Fruit fly (Drosophila melanogaster) whole organism, wandering third instar larva: Measurements from ENCODE around the gene fry.

Experiments
- Abd-B ChIP-seq: fragments of >200 bp; optimal IDR thresholded peaks from 2 replicates; lab custom pipeline; 2017; ENCODE audit warnings: missing biosample characterization, missing genetic modification characterization
- CG32264 ChIP-seq: fragments of 200-800 bp; sonication (Bioruptor generic); optimal IDR thresholded peaks from 2 replicates; lab custom pipeline; 2016; ENCODE audit warnings: missing biosample characterization, missing genetic modification characterization
- CG9705 ChIP-seq: fragments of 200-800 bp; sonication (Bioruptor generic); optimal IDR thresholded peaks from 2 replicates; lab custom pipeline; 2018; ENCODE audit warnings: missing biosample characterization, mild to moderate bottlenecking, missing genetic modification characterization
- CrebA ChIP-seq: fragments of 200-800 bp; sonication (Bioruptor generic); optimal IDR thresholded peaks from 2 replicates; lab custom pipeline; 2016; ENCODE audit warnings: missing biosample characterization, mild to moderate bottlenecking, missing genetic modification characterization, borderline replicate concordance
- Dfd ChIP-seq: fragments of >200 bp; optimal IDR thresholded peaks from 2 replicates; lab custom pipeline; 2017; ENCODE audit warnings: missing biosample characterization, missing genetic modification characterization
- Dif ChIP-seq: fragments of 200-275, 200-300 bp; sonication (Bioruptor generic); optimal IDR thresholded peaks from 2 replicates; lab custom pipeline; 2018; ENCODE audit warnings: missing biosample characterization, missing genetic modification characterization; ENCODE audit not compliant: partially characterized antibody
- GATAd ChIP-seq: sonication (Bioruptor generic); optimal IDR thresholded peaks from 2 replicates; lab custom pipeline; 2016; ENCODE audit warnings: missing biosample characterization, missing genetic modification characterization
- HLH106 ChIP-seq: fragments of 200-800 bp; optimal IDR thresholded peaks from 3 replicates; lab custom pipeline; 2019; ENCODE audit warnings: missing biosample characterization, mild to moderate bottlenecking, missing genetic modification characterization, moderate library complexity
- Hnf4 ChIP-seq: fragments of 200-800 bp; sonication (Bioruptor generic); optimal IDR thresholded peaks from 2 replicates; lab custom pipeline; 2016; ENCODE audit warnings: missing biosample characterization, mild to moderate bottlenecking, missing genetic modification characterization
- Hr78 ChIP-seq: fragments of >200 bp; optimal IDR thresholded peaks from 2 replicates; lab custom pipeline; 2017; ENCODE audit warnings: missing biosample characterization, missing genetic modification characterization
- Hr83 ChIP-seq: fragments of 200-300 bp; sonication (Bioruptor generic); optimal IDR thresholded peaks from 2 replicates; lab custom pipeline; 2016; ENCODE audit warnings: missing biosample characterization, mild to moderate bottlenecking, missing genetic modification characterization, moderate library complexity; ENCODE audit not compliant: poor library complexity, severe bottlenecking
- Jra ChIP-seq: sonication (Bioruptor generic); optimal IDR thresholded peaks from 2 replicates; lab custom pipeline; 2016; ENCODE audit warnings: missing biosample characterization, missing genetic modification characterization
- Mio ChIP-seq: sonication (Bioruptor generic); optimal IDR thresholded peaks from 2 replicates; lab custom pipeline; 2016; ENCODE audit warnings: missing biosample characterization, missing genetic modification characterization
- Myc ChIP-seq: fragments of >200 bp; optimal IDR thresholded peaks from 2 replicates; lab custom pipeline; 2017
- N ChIP-seq: fragments of >200 bp; optimal IDR thresholded peaks from 2 replicates; lab custom pipeline; 2018; ENCODE audit warnings: missing biosample characterization, missing external identifiers, missing genetic modification characterization
- OdsH ChIP-seq: fragments of 200-800 bp; sonication (Bioruptor generic); optimal IDR thresholded peaks from 2 replicates; lab custom pipeline; 2016; ENCODE audit warnings: missing biosample characterization, mild to moderate bottlenecking, missing genetic modification characterization
- Rel ChIP-seq, 2 experiments: fragments of 200-800 bp; sonication (Bioruptor generic) in 1 of 2; optimal IDR thresholded peaks; 2 replicates in 1 of 2; 3 replicates in 1 of 2; lab custom pipeline; 2016 to 2019; ENCODE audit warnings: mild to moderate bottlenecking in 2 of 2, missing biosample characterization in 2 of 2, missing genetic modification characterization in 2 of 2, moderate library complexity in 1 of 2
- Sp1 ChIP-seq: fragments of 200-800 bp; sonication (Bioruptor generic); optimal IDR thresholded peaks from 3 replicates; lab custom pipeline; 2019; ENCODE audit warnings: missing biosample characterization, mild to moderate bottlenecking, missing genetic modification characterization, moderate library complexity
- Vsx2 ChIP-seq: fragments of 200-300, 225-300 bp; sonication (Bioruptor generic); optimal IDR thresholded peaks from 2 replicates; lab custom pipeline; 2018; ENCODE audit warnings: missing biosample characterization, missing genetic modification characterization; ENCODE audit not compliant: partially characterized antibody
- br ChIP-seq: fragments of 200-800 bp; sonication (Bioruptor generic); optimal IDR thresholded peaks from 2 replicates; lab custom pipeline; 2016; ENCODE audit warnings: missing biosample characterization, missing genetic modification characterization
- brk ChIP-seq: fragments of 200-800 bp; sonication (Bioruptor generic); optimal IDR thresholded peaks from 2 replicates; lab custom pipeline; 2016; ENCODE audit warnings: missing biosample characterization, mild to moderate bottlenecking, missing genetic modification characterization
- dl ChIP-seq, 2 experiments: fragments of 175-275, 200-275 bp in 1 of 2; fragments of 200-275 bp in 1 of 2; sonication (Bioruptor generic); optimal IDR thresholded peaks; lab custom pipeline; 2018; ENCODE audit warnings: mild to moderate bottlenecking in 2 of 2, missing biosample characterization in 2 of 2, missing genetic modification characterization in 2 of 2, moderate library complexity in 2 of 2; ENCODE audit not compliant: partially characterized antibody in 2 of 2, insufficient read depth in 1 of 2
- dmrt93B ChIP-seq: fragments of 200-800 bp; sonication (Bioruptor generic); optimal IDR thresholded peaks from 2 replicates; lab custom pipeline; 2018; ENCODE audit warnings: missing biosample characterization, mild to moderate bottlenecking, missing genetic modification characterization
- dsf ChIP-seq: sonication (Bioruptor generic); optimal IDR thresholded peaks from 2 replicates; lab custom pipeline; 2016; ENCODE audit warnings: missing biosample characterization, missing genetic modification characterization, borderline replicate concordance
- ey ChIP-seq: fragments of 200-800 bp; sonication (Bioruptor generic); optimal IDR thresholded peaks from 2 replicates; lab custom pipeline; 2016; ENCODE audit warnings: missing biosample characterization, missing genetic modification characterization
- foxo ChIP-seq, 2 experiments: fragments of 200-800 bp; sonication (Bioruptor generic); optimal IDR thresholded peaks; 2 replicates in 1 of 2; 3 replicates in 1 of 2; lab custom pipeline; 2016 to 2017; ENCODE audit warnings: missing biosample characterization in 2 of 2, missing genetic modification characterization in 2 of 2
- fru ChIP-seq: fragments of 200-800 bp; sonication (Bioruptor generic); optimal IDR thresholded peaks from 3 replicates; lab custom pipeline; 2016; ENCODE audit warnings: missing biosample characterization, mild to moderate bottlenecking, missing genetic modification characterization
- h ChIP-seq: fragments of 200-800 bp; sonication (Bioruptor generic); optimal IDR thresholded peaks from 3 replicates; lab custom pipeline; 2016; ENCODE audit warnings: missing biosample characterization, mild to moderate bottlenecking, missing genetic modification characterization
- jim ChIP-seq: fragments of 175-275, 200-325 bp; sonication (Bioruptor generic); optimal IDR thresholded peaks from 2 replicates; lab custom pipeline; 2016; ENCODE audit warnings: missing biosample characterization, mild to moderate bottlenecking, missing genetic modification characterization
- lola ChIP-seq: fragments of >200 bp; optimal IDR thresholded peaks from 2 replicates; lab custom pipeline; 2017; ENCODE audit warnings: missing biosample characterization, missing genetic modification characterization
- pan ChIP-seq: fragments of >200 bp; optimal IDR thresholded peaks from 2 replicates; lab custom pipeline; 2017
- psq ChIP-seq: fragments of 200-800 bp; sonication (Bioruptor generic); optimal IDR thresholded peaks from 3 replicates; lab custom pipeline; 2017; ENCODE audit warnings: missing biosample characterization, mild to moderate bottlenecking, missing genetic modification characterization, moderate library complexity
- rgr ChIP-seq: fragments of 200-800 bp; sonication (Bioruptor generic); optimal IDR thresholded peaks from 3 replicates; lab custom pipeline; 2016; ENCODE audit warnings: missing biosample characterization, mild to moderate bottlenecking, missing genetic modification characterization
- sage ChIP-seq: fragments of 200-800 bp; sonication (Bioruptor generic); optimal IDR thresholded peaks from 2 replicates; lab custom pipeline; 2016; ENCODE audit warnings: missing biosample characterization, mild to moderate bottlenecking, missing genetic modification characterization
- sv ChIP-seq: fragments of 200-800 bp; sonication (Bioruptor generic); optimal IDR thresholded peaks from 3 replicates; lab custom pipeline; 2016; ENCODE audit warnings: missing biosample characterization, missing genetic modification characterization
- tai ChIP-seq: sonication (Bioruptor generic); optimal IDR thresholded peaks from 2 replicates; lab custom pipeline; 2016; ENCODE audit warnings: missing biosample characterization, missing genetic modification characterization
- usp ChIP-seq: fragments of >200 bp; optimal IDR thresholded peaks from 2 replicates; lab custom pipeline; 2017; ENCODE audit warnings: missing biosample characterization, missing genetic modification characterization
- woc ChIP-seq: sonication (Bioruptor generic); optimal IDR thresholded peaks from 2 replicates; lab custom pipeline; 2016; ENCODE audit warnings: missing biosample characterization, mild to moderate bottlenecking, missing genetic modification characterization

The fry gene

DNA sequence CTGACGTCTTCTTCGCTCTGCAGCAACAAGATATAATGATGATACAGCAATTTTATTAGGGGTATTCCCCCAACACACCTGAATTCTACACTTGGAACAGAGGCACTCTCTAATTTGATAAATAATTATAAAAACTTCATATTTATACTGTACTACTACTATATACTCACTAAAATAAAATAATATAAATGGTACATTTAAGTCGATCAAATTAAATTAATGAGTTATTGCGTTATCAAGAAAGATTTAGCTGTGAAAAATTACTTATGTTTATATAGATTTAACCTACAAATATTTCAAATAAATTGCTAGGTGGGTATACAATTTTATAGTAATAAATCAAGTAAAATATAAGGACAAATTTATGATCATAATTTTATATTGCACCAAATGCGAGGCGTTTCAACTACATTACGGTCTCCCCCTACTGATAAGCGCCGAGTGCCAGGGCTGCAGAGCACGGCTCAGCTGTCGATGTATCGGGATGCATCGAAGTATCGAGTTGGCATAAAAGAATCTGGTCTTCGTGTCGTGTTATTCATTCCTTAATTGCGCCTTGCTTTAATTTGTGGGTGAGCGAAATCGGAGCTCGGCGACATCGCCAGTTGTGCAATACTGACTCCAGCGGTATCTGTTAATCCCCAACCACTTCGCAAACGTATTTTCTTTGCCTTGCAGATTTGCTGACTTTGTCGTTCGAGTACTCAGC lies 35.1 kb upstream of the fry start, which contains the start of gene vsg:
Gene vsg (plus strand): TSS at position 497 of the 709 bp plus-strand sequence.
- no peak for TF ChIP-seq jim (GFP tag; lab: Kevin White, UChicago)
- peak; percentile 55 for TF ChIP-seq ey (GFP tag; lab: Kevin White, UChicago)
- TF ChIP-seq CG32264 (GFP tag; lab: Kevin White, UChicago) = no peak
- TF ChIP-seq Dif (GFP tag; lab: Kevin White, UChicago) = no peak
- no peak for TF ChIP-seq Mio
- peak; percentile 75 for TF ChIP-seq sv (GFP tag; lab: Kevin White, UChicago)
- TF ChIP-seq fru (GFP tag; lab: Kevin White, UChicago) = peak; percentile 44
- TF ChIP-seq h (GFP tag; lab: Kevin White, UChicago) = peak; percentile 38
- peak; percentile 30 for TF ChIP-seq Dfd (GFP tag; lab: Kevin White, UChicago)
- no peak for TF ChIP-seq lola (GFP tag; lab: Kevin White, UChicago)
- no peak for TF ChIP-seq brk (GFP tag; lab: Kevin White, UChicago)
- TF ChIP-seq Hr78 (GFP tag; lab: Kevin White, UChicago) = no peak
- no peak for TF ChIP-seq sage (GFP tag; lab: Kevin White, UChicago)
- no peak for TF ChIP-seq br (GFP tag; lab: Kevin White, UChicago)
- TF ChIP-seq HLH106 (tag; lab: Kevin White, UChicago) = peak; percentile 87
- peak in 1 of 2 experiments; percentile 76 for TF ChIP-seq foxo (GFP tag; optimal IDR thresholded peaks at IDR 0.05; lab: Kevin White, UChicago)
- TF ChIP-seq Jra = no peak
- TF ChIP-seq dl (GFP tag; optimal IDR thresholded peaks at IDR 0.05; lab: Kevin White, UChicago; ENCODE audit: insufficient read depth in 1 of 2, partially characterized antibody in 2 of 2) = no peak
- TF ChIP-seq Sp1 (GFP tag; lab: Kevin White, UChicago) = peak; percentile 82
- no peak for TF ChIP-seq Rel (GFP tag; optimal IDR thresholded peaks at IDR 0.05; lab: Kevin White, UChicago)
- TF ChIP-seq Rel (tag; optimal IDR thresholded peaks at IDR 0.05; lab: Kevin White, UChicago) = no peak
- peak; percentile 62 for TF ChIP-seq rgr (GFP tag; lab: Kevin White, UChicago)
- no peak for TF ChIP-seq GATAd (GFP tag; lab: Kevin White, UChicago)
- no peak for TF ChIP-seq Vsx2
- peak; percentile 9 for TF ChIP-seq N (GFP tag; lab: Kevin White, UChicago)
- peak; percentile 70 for TF ChIP-seq dmrt93B (GFP tag; lab: Kevin White, UChicago)
- TF ChIP-seq psq (GFP tag; lab: Kevin White, UChicago) = peak; percentile 62
- peak; percentile 4 for TF ChIP-seq Myc (lab: Kevin White, UChicago)
- no peak for TF ChIP-seq CrebA (GFP tag; lab: Kevin White, UChicago)
- no peak for TF ChIP-seq pan
- TF ChIP-seq Abd-B = no peak
- TF ChIP-seq tai (GFP tag; lab: Kevin White, UChicago) = no peak
- TF ChIP-seq Hr83 (GFP tag; lab: Kevin White, UChicago) = peak; percentile 69
- TF ChIP-seq usp (GFP tag; lab: Kevin White, UChicago) = no peak
- no peak for TF ChIP-seq Hnf4 (GFP tag; lab: Kevin White, UChicago)
- TF ChIP-seq woc (GFP tag; lab: Kevin White, UChicago) = peak; percentile 47
- no peak for TF ChIP-seq dsf (GFP tag; lab: Kevin White, UChicago)
- peak; percentile 60 for TF ChIP-seq OdsH (GFP tag; lab: Kevin White, UChicago)
- peak; percentile 51 for TF ChIP-seq CG9705 (GFP tag; lab: Kevin White, UChicago)

DNA sequence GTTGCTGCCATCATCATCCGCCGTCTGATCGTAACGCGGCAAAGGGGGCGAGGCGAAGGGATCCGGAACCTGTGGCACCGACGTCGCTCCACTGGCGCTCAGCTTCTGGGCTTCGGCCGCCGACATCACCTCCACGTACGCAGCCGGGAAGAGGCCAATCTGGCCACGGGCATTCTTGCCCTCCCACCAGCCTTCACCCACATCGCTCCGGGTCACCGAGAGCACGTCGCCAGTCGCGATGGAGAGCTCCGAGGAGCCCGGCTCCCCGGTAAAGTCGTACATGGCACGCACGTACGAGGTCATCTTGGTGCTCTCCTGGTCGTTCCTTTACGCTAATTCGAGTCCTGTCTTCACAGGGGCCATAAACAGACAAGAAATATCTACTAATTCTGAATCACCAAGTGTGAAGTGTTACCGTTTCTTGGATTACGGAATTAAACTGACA lies 34.5 kb upstream of the fry start, which contains the start of gene SH3PX1:
Gene SH3PX1 (minus strand): TSS at position 445 of the 445 bp plus-strand sequence.
- peak; percentile 30 for TF ChIP-seq Hr83 (GFP tag; lab: Kevin White, UChicago)
- TF ChIP-seq Rel (GFP tag; optimal IDR thresholded peaks at IDR 0.05; lab: Kevin White, UChicago) = no peak
- TF ChIP-seq Rel (tag; optimal IDR thresholded peaks at IDR 0.05; lab: Kevin White, UChicago) = peak; percentile 40
- TF ChIP-seq tai (GFP tag; lab: Kevin White, UChicago) = no peak
- no peak for TF ChIP-seq N (GFP tag; lab: Kevin White, UChicago)
